Worm (Caenorhabditis elegans) whole organism, mixed stage, embryonic: ENCODE measurements around the gene C50H11.8.

Experiments
- lin-13 ChIP-seq: fragments of 150-350 bp; optimal IDR thresholded peaks from 2 replicates; lab custom pipeline; 2014; ENCODE audit warnings: missing biosample characterization, missing genetic modification characterization
- mls-2 ChIP-seq: sonication (generic microtip); optimal IDR thresholded peaks from 2 replicates; lab custom pipeline; 2016; ENCODE audit warnings: mild to moderate bottlenecking, missing genetic modification characterization, moderate library complexity, missing compliant biosample characterization
- nhr-237 ChIP-seq: fragments of 150-350 bp; optimal IDR thresholded peaks from 2 replicates; lab custom pipeline; 2014; ENCODE audit warnings: missing biosample characterization, missing genetic modification characterization
- nhr-28 ChIP-seq: fragments of 150-350 bp; optimal IDR thresholded peaks from 2 replicates; lab custom pipeline; 2014; ENCODE audit warnings: missing biosample characterization, missing genetic modification characterization
- nhr-76 ChIP-seq: sonication (generic microtip); optimal IDR thresholded peaks from 2 replicates; lab custom pipeline; 2017; ENCODE audit warnings: missing biosample characterization, missing genetic modification characterization
- unc-62 ChIP-seq: fragments of 150-350 bp; optimal IDR thresholded peaks from 2 replicates; lab custom pipeline; 2014; ENCODE audit warnings: missing biosample characterization, missing genetic modification reagents, missing genetic modification characterization
- ztf-11 ChIP-seq: fragments of 150-350 bp; optimal IDR thresholded peaks from 2 replicates; lab custom pipeline; 2014; ENCODE audit warnings: missing biosample characterization, missing genetic modification characterization

DNA sequence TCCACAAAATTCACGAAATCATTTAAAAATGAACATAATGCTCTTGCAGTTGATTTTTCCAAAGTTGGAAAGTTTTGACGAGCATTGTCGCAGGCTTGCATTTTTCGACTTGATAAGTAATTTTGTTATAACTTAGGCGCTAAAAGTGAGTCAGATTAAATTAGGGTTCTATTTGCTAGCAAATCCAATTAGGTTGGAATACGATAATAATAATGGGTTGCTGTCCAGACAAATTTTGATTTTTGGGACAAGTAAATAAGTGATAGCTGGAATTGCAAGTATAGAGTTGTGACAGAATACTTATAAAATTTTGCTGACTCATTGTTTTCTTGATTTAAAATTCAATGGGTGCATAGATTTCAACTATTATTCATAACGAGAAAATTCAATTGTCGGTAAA is 48.4 kb upstream of the C50H11.8 start, which contains the start of gene srw-112:
- TF ChIP-seq nhr-28 (no peak), mls-2 (tag; lab: Kevin White, UChicago) (no peak), lin-13 (tag; lab: Kevin White, UChicago) (no peak), nhr-237 (tag; lab: Kevin White, UChicago) (no peak), ztf-11 (tag; lab: Kevin White, UChicago) (no peak), unc-62 (GFP tag; lab: Kevin White, UChicago) (no peak), nhr-76 (no peak)
